Worm (Caenorhabditis elegans) whole organism, L3 larva: ENCODE data around the gene Y32B12B.8.

Experiments used
- R02D3.7 ChIP-seq: fragments of 150-350 bp; optimal IDR thresholded peaks from 2 replicates; lab custom pipeline; 2014; ENCODE audit warnings: missing biosample characterization, missing genetic modification characterization
- ZK546.5 ChIP-seq: sonication (generic microtip); optimal IDR thresholded peaks from 2 replicates; lab custom pipeline; 2017; ENCODE audit warnings: missing biosample characterization, missing genetic modification characterization
- aly-2 ChIP-seq: fragments of 150-350 bp; optimal IDR thresholded peaks from 2 replicates; lab custom pipeline; 2014; ENCODE audit warnings: missing biosample characterization, missing genetic modification characterization
- ama-1 ChIP-seq: fragments of 150-350 bp; optimal IDR thresholded peaks from 2 replicates; lab custom pipeline; 2018
- ceh-28 ChIP-seq: fragments of 150-350 bp; optimal IDR thresholded peaks from 2 replicates; lab custom pipeline; 2014; ENCODE audit warnings: missing biosample characterization, missing genetic modification reagents, missing genetic modification characterization
- ceh-82 ChIP-seq: fragments of 150-350 bp; optimal IDR thresholded peaks from 2 replicates; lab custom pipeline; 2014; ENCODE audit warnings: missing biosample characterization, missing genetic modification characterization
- ceh-9 ChIP-seq: sonication (generic microtip); optimal IDR thresholded peaks from 2 replicates; lab custom pipeline; 2018; ENCODE audit warnings: missing biosample characterization, missing genetic modification characterization
- egl-27 ChIP-seq: sonication (generic microtip); optimal IDR thresholded peaks from 4 replicates; lab custom pipeline; 2017; ENCODE audit warnings: missing biosample characterization, missing genetic modification reagents, missing genetic modification characterization
- egl-5 ChIP-seq: fragments of 150-350 bp; optimal IDR thresholded peaks from 2 replicates; lab custom pipeline; 2017; ENCODE audit warnings: missing biosample characterization, missing genetic modification reagents, missing genetic modification characterization, inconsistent platforms
- elt-2 ChIP-seq: sonication (generic microtip); optimal IDR thresholded peaks from 2 replicates; lab custom pipeline; 2016; ENCODE audit warnings: missing genetic modification reagents, mild to moderate bottlenecking, missing genetic modification characterization, missing compliant biosample characterization
- hmg-11 ChIP-seq: sonication (generic microtip); optimal IDR thresholded peaks from 2 replicates; lab custom pipeline; 2016; ENCODE audit warnings: missing genetic modification characterization, missing compliant biosample characterization
- lin-39 ChIP-seq: fragments of 150-350 bp; optimal IDR thresholded peaks from 2 replicates; lab custom pipeline; 2018; ENCODE audit warnings: missing biosample characterization, missing genetic modification reagents, missing genetic modification characterization
- lsy-12 ChIP-seq: sonication (generic microtip); optimal IDR thresholded peaks from 2 replicates; lab custom pipeline; 2016; ENCODE audit warnings: mild to moderate bottlenecking, missing genetic modification characterization, missing compliant biosample characterization
- nhr-12 ChIP-seq: fragments of 150-350 bp; optimal IDR thresholded peaks from 2 replicates; lab custom pipeline; 2014; ENCODE audit warnings: missing biosample characterization, missing genetic modification characterization
- nhr-23 ChIP-seq: fragments of 150-350 bp; optimal IDR thresholded peaks from 2 replicates; lab custom pipeline; 2014; ENCODE audit warnings: missing biosample characterization, missing genetic modification reagents, missing genetic modification characterization
- nhr-25 ChIP-seq: sonication (generic microtip); optimal IDR thresholded peaks from 2 replicates; lab custom pipeline; 2017; ENCODE audit warnings: missing biosample characterization, missing genetic modification characterization
- nhr-28 ChIP-seq: fragments of 150-350 bp; optimal IDR thresholded peaks from 2 replicates; lab custom pipeline; 2014; ENCODE audit warnings: missing biosample characterization, missing genetic modification characterization
- nhr-43 ChIP-seq: sonication (generic microtip); optimal IDR thresholded peaks from 2 replicates; lab custom pipeline; 2016; ENCODE audit warnings: mild to moderate bottlenecking, missing genetic modification characterization, missing compliant biosample characterization; ENCODE audit not compliant: poor library complexity, severe bottlenecking
- nhr-76 ChIP-seq: fragments of 150-350 bp; sonication (generic microtip); optimal IDR thresholded peaks from 5 replicates; lab custom pipeline; 2014; ENCODE audit warnings: missing biosample characterization, missing genetic modification characterization
- pqm-1 ChIP-seq: fragments of 150-350 bp; optimal IDR thresholded peaks from 2 replicates; lab custom pipeline; 2017; ENCODE audit warnings: missing biosample characterization, missing genetic modification characterization, inconsistent platforms
- sea-2 ChIP-seq: fragments of 150-350 bp; sonication (generic microtip); optimal IDR thresholded peaks from 4 replicates; lab custom pipeline; 2014; ENCODE audit warnings: missing biosample characterization, missing genetic modification reagents, missing genetic modification characterization
- skn-1 ChIP-seq: fragments of 150-350 bp; optimal IDR thresholded peaks from 2 replicates; lab custom pipeline; 2014; ENCODE audit warnings: missing biosample characterization, missing genetic modification characterization
- snpc-4 ChIP-seq: fragments of 150-350 bp; optimal IDR thresholded peaks from 2 replicates; lab custom pipeline; 2014; ENCODE audit warnings: missing biosample characterization, missing genetic modification characterization
- unc-39 ChIP-seq: sonication (generic microtip); optimal IDR thresholded peaks from 4 replicates; lab custom pipeline; 2017; ENCODE audit warnings: missing biosample characterization, missing genetic modification characterization
- zag-1 ChIP-seq: fragments of 150-350 bp; optimal IDR thresholded peaks from 2 replicates; lab custom pipeline; 2014; ENCODE audit warnings: missing biosample characterization, missing genetic modification characterization

Y32B12B.8 gene

ce11 chrV:16575900-16576299, 40.6 kb downstream of the Y32B12B.8 start, which contains the start of gene str-151:
TSS of gene str-151 (plus strand) at chrV:16576200.
- TF ChIP-seq nhr-25 (tag; lab: Kevin White, UChicago) (no peak), hmg-11 (no peak), nhr-23 (tag; lab: Kevin White, UChicago) (no peak), egl-5 (tag; lab: Kevin White, UChicago) (no peak), lsy-12 (tag; lab: Kevin White, UChicago) (no peak), snpc-4 (no peak)

- TF ChIP-seq zag-1 (tag; lab: Kevin White, UChicago) (no peak), aly-2 (tag; lab: Kevin White, UChicago) (no peak), nhr-12 (tag; lab: Kevin White, UChicago) (no peak), ceh-9 (no peak), skn-1 (tag; lab: Kevin White, UChicago) (no peak), unc-39 (tag; lab: Kevin White, UChicago) (no peak), lin-39 (tag; lab: Kevin White, UChicago) (no peak), egl-27 (tag; lab: Kevin White, UChicago) (no peak), nhr-43 (no peak), nhr-76 (no peak), ceh-28 (tag; lab: Kevin White, UChicago) (no peak), ZK546.5 (tag; lab: Kevin White, UChicago) (no peak), ama-1 (lab: Kevin White, UChicago) (no peak), snpc-4 (no peak), sea-2 (GFP tag; lab: Kevin White, UChicago) (no peak), pqm-1 (tag; lab: Kevin White, UChicago) (no peak), ceh-82 (tag; lab: Kevin White, UChicago) (no peak), nhr-28 (tag; lab: Kevin White, UChicago) (no peak)
Observed at ce11 chrV:16580424-16580823, 45.2 kb downstream of the Y32B12B.8 start, which contains the start of gene nhr-271. TSS of gene nhr-271 (minus strand) at chrV:16580524.

ce11 chrV:16581061-16581460, 45.8 kb downstream of the Y32B12B.8 start:
- TF ChIP-seq aly-2 (tag; lab: Kevin White, UChicago) (no peak), ceh-28 (tag; lab: Kevin White, UChicago) (no peak), egl-27 (tag; lab: Kevin White, UChicago) (no peak)
- TF ChIP-seq, all 47 proteins: peak for 0

ce11 chrV:16582973-16583372, 47.7 kb downstream of the Y32B12B.8 start, which contains the start of gene str-150:
TSS of gene str-150 (plus strand) at chrV:16583273.
- no peak for TF ChIP-seq elt-2 (tag; lab: Kevin White, UChicago)
- no peak for TF ChIP-seq R02D3.7 (tag; lab: Kevin White, UChicago)
- no peak for TF ChIP-seq nhr-43
- TF ChIP-seq, all 47 proteins: peak for 0
